Worm (Caenorhabditis elegans) whole organism, late embryonic: Measurements from ENCODE around the gene ptr-4.

Experiments used
- K02D7.2 ChIP-seq: sonication (generic microtip); optimal IDR thresholded peaks from 2 replicates; lab custom pipeline; 2017; ENCODE audit warnings: mild to moderate bottlenecking, missing genetic modification characterization, missing compliant biosample characterization
- K09A11.1 ChIP-seq: sonication (generic microtip); optimal IDR thresholded peaks from 2 replicates; lab custom pipeline; 2017; ENCODE audit warnings: antibody characterized with exemption, mild to moderate bottlenecking, missing genetic modification characterization, missing compliant biosample characterization; ENCODE audit not compliant: insufficient read depth
- ama-1 ChIP-seq: fragments of 150-350 bp; optimal IDR thresholded peaks from 2 replicates; lab custom pipeline; 2014
- ceh-18 ChIP-seq: sonication (generic microtip); optimal IDR thresholded peaks from 2 replicates; lab custom pipeline; 2016; ENCODE audit warnings: missing genetic modification characterization, missing compliant biosample characterization
- ceh-2 ChIP-seq: sonication (generic microtip); optimal IDR thresholded peaks from 2 replicates; lab custom pipeline; 2016; ENCODE audit warnings: missing genotype, missing genetic modification characterization, missing compliant biosample characterization
- ceh-45 ChIP-seq: fragments of 200-800 bp; sonication (Bioruptor generic); IDR thresholded peaks from 2 replicates; pipeline ENCODE4 v1.3.6; 2022; ENCODE audit warnings: missing genetic modification reagents, missing genetic modification characterization, missing compliant biosample characterization
- che-1 ChIP-seq: sonication (generic microtip); optimal IDR thresholded peaks from 2 replicates; lab custom pipeline; 2016; ENCODE audit warnings: mild to moderate bottlenecking, missing genetic modification characterization, missing compliant biosample characterization
- elt-4 ChIP-seq: sonication (generic microtip); optimal IDR thresholded peaks from 2 replicates; lab custom pipeline; 2016; ENCODE audit warnings: missing genetic modification characterization, missing compliant biosample characterization
- hlh-6 ChIP-seq: sonication (generic microtip); optimal IDR thresholded peaks from 2 replicates; lab custom pipeline; 2016; ENCODE audit warnings: missing genotype, missing genetic modification characterization, missing compliant biosample characterization
- hlh-8 ChIP-seq: sonication (generic microtip); optimal IDR thresholded peaks from 2 replicates; lab custom pipeline; 2016; ENCODE audit warnings: missing genotype, missing genetic modification characterization, missing compliant biosample characterization
- nfya-1 ChIP-seq: sonication (generic microtip); optimal IDR thresholded peaks from 2 replicates; lab custom pipeline; 2017; ENCODE audit warnings: missing genetic modification characterization, mild to moderate bottlenecking, missing compliant biosample characterization, antibody characterized with exemption, moderate library complexity
- nhr-11 ChIP-seq: fragments of 150-350 bp; optimal IDR thresholded peaks from 2 replicates; lab custom pipeline; 2014; ENCODE audit warnings: missing biosample characterization, missing genetic modification characterization
- pha-4 ChIP-seq: fragments of 150-350 bp; optimal IDR thresholded peaks from 2 replicates; lab custom pipeline; 2018; ENCODE audit warnings: missing biosample characterization, missing genetic modification reagents, missing genetic modification characterization
- sdc-2 ChIP-seq: sonication (generic microtip); optimal IDR thresholded peaks from 2 replicates; lab custom pipeline; 2016; ENCODE audit warnings: missing genotype, missing genetic modification characterization, missing compliant biosample characterization

DNA sequence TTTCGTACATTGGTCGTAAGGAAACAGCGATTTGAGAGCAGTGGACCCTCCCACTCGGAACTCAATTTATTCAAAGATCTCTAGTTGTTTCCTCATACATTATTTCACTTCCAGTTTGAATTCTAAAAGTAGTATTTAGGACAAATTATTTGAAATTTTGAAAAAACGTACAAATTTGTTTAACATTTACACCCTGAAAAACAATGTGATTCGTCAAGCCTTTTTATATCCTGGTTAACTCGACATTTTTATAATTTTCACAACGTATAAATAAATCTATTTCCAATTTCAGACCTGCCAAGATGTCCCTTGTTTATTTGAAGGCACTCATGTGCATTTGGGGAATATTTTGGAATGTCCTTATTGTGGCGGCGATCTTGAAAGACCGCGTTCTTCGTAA is 49.7 kb upstream of the ptr-4 start, which contains the start of gene C15H9.3:
- TF ChIP-seq hlh-8 (tag; lab: Kevin White, UChicago) (no peak), K02D7.2 (tag; lab: Kevin White, UChicago) (no peak), nfya-1 (no peak), hlh-6 (tag; lab: Kevin White, UChicago) (no peak), ceh-18 (no peak), sdc-2 (tag; lab: Kevin White, UChicago) (no peak), che-1 (tag; lab: Kevin White, UChicago) (no peak), K09A11.1 (tag; lab: Kevin White, UChicago) (no peak), ceh-2 (no peak), pha-4 (tag; lab: Kevin White, UChicago) (no peak), ama-1 (lab: Kevin White, UChicago) (no peak), nhr-11 (no peak), elt-4 (tag; lab: Kevin White, UChicago) (no peak), ceh-45 (GFP tag; lab: Robert Waterston, UW) (no peak)
